Fruit fly (Drosophila melanogaster) whole organism, prepupa: Measurements from ENCODE around the gene CG12010.

ENCODE experiments used
- CG1621 ChIP-seq: fragments of 200-800 bp; sonication (Bioruptor generic); optimal IDR thresholded peaks from 3 replicates; lab custom pipeline; 2018; ENCODE audit warnings: missing biosample characterization, mild to moderate bottlenecking, missing genetic modification characterization
- CG16779 ChIP-seq: fragments of 200-800 bp; sonication (Bioruptor generic); optimal IDR thresholded peaks from 3 replicates; lab custom pipeline; 2017; ENCODE audit warnings: missing biosample characterization, mild to moderate bottlenecking, missing genetic modification characterization
- CG31627 ChIP-seq: fragments of 200-800 bp; sonication (Bioruptor generic); optimal IDR thresholded peaks from 3 replicates; lab custom pipeline; 2016; ENCODE audit warnings: missing biosample characterization, missing genetic modification characterization
- CG6163 ChIP-seq: fragments of 200-800 bp; sonication (Bioruptor generic); IDR thresholded peaks from 3 replicates; pipeline ENCODE4 v1.3.6; 2022; ENCODE audit warnings: missing biosample characterization, missing genetic modification characterization
- CG6854 ChIP-seq: fragments of 200-800 bp; sonication (Bioruptor generic); optimal IDR thresholded peaks from 2 replicates; lab custom pipeline; 2017; ENCODE audit warnings: missing biosample characterization, mild to moderate bottlenecking, missing genetic modification characterization
- Eip75B ChIP-seq: fragments of 200-800 bp; sonication (Bioruptor generic); optimal IDR thresholded peaks from 3 replicates; lab custom pipeline; 2016; ENCODE audit warnings: missing biosample characterization, missing genetic modification characterization
- Gug ChIP-seq: fragments of 200-800 bp; sonication (Bioruptor generic); IDR thresholded peaks from 2 replicates; pipeline ENCODE4 v1.3.6; 2022; ENCODE audit warnings: missing biosample characterization, missing genetic modification characterization
- Hr38 ChIP-seq: sonication (Bioruptor generic); optimal IDR thresholded peaks from 2 replicates; lab custom pipeline; 2016; ENCODE audit warnings: missing biosample characterization, missing genetic modification characterization
- spab ChIP-seq: fragments of 200-800 bp; sonication (Bioruptor generic); optimal IDR thresholded peaks from 2 replicates; lab custom pipeline; 2017; ENCODE audit warnings: missing biosample characterization, mild to moderate bottlenecking, missing genetic modification characterization, missing genetic modification reagents

- TF ChIP-seq Gug (GFP tag; lab: Robert Waterston, UW), result no peak
- TF ChIP-seq CG6854 (GFP tag; lab: Kevin White, UChicago), result no peak
- TF ChIP-seq CG31627, result no peak
- TF ChIP-seq CG16779 (tag; lab: Kevin White, UChicago), result no peak
- TF ChIP-seq Eip75B (GFP tag; lab: Kevin White, UChicago), result no peak
- no peak for TF ChIP-seq CG1621 (tag; lab: Kevin White, UChicago)
- TF ChIP-seq spab (GFP tag; lab: Kevin White, UChicago), result no peak
- TF ChIP-seq CG6163, result no peak
- TF ChIP-seq Hr38 (GFP tag; lab: Kevin White, UChicago), result no peak
These were observed 37.6 kb downstream of the CG12010 start for dm6 chr3L:3411699-3412098.
